Fruit fly (Drosophila melanogaster): ENCODE data around the gene CG42394.

DNA sequence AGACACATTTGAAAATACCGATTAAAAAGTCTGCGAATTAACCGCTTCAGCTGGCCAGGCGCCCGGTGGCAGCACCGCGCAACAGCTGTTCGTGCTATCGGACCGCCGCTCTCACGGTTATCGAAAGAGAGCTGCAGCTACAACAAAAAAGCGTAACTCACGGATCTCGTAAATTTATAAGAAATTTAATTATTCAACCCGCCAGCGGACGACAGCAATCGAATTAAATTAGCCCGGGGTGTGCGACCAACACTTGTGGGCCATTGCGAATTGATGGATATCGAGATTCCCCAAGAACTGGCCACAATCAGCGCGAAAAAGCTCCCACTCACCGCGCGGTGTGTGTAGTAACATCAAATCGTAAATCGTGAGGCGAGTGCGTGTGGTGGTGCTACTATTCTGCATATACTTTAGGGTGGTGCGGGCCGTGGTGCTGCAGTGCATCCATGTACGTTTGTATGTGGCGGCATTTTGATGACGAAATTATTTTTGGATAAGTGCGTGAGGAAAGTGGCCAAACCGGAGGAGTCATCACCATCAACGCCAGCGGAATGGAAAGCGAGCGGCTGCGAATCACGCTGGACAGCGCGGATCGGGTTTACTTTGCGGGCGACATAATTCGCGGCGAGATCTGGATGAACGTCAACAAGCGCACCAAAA lies 35.9 kb downstream of the CG42394 start, which contains the start of gene Leash:
- TF ChIP-seq Max (GFP tag; optimal IDR thresholded peaks at IDR 0.05) (no peak), ara (GFP tag; IDR thresholded peaks at IDR 0.05) (no peak), CG15601 (tag; optimal IDR thresholded peaks at IDR 0.05) (no peak), h (optimal IDR thresholded peaks at IDR 0.05) (no peak), tx (GFP tag; optimal IDR thresholded peaks at IDR 0.05) (no peak), tgo (GFP tag; IDR thresholded peaks at IDR 0.05) (no peak), CG13424 (tag; optimal IDR thresholded peaks at IDR 0.05) (no peak)

Data from whole organism, embryonic.